Fruit fly (Drosophila melanogaster): ENCODE data around the gene CG2116.

DNA sequence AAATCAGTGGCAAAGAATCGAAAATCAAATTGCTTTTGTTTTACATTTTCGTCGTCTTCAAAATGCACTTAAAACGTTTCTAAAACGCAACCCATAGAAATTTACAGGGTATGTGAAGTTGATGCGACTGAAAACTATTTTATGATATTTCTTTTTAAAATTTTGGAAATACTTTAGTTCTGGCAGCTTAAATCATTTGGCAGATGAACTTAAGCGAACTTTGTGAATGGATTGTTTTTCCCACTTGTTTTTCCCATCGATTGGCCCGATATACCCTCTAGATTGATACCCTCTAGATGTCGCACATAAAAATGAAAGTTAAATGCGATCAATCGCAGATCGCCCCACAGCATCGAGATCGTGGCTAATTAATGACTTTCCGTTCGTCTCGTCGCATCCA is 3.5 kb upstream of the CG2116 start:
- TF ChIP-seq Ets98B (GFP tag; IDR thresholded peaks at IDR 0.05) (peak; percentile 30), rn (GFP tag; IDR thresholded peaks at IDR 0.05) (no peak), CG9948 (tag; optimal IDR thresholded peaks at IDR 0.05) (no peak), CG12605 (GFP tag; IDR thresholded peaks at IDR 0.05) (no peak), CG14655 (GFP tag; optimal IDR thresholded peaks at IDR 0.05) (no peak), CG34367 (tag; optimal IDR thresholded peaks at IDR 0.05) (no peak), CG8159 (tag; optimal IDR thresholded peaks at IDR 0.05) (no peak), gl (tag; optimal IDR thresholded peaks at IDR 0.05) (no peak), CG4496 (GFP tag; IDR thresholded peaks at IDR 0.05) (no peak), CG17806 (tag; optimal IDR thresholded peaks at IDR 0.05) (no peak), CG32121 (GFP tag; IDR thresholded peaks at IDR 0.05) (no peak), fd96Ca (GFP tag; IDR thresholded peaks at IDR 0.05) (peak; percentile 42; the same call in 1 of the 3 replicates), EcR (GFP tag; optimal IDR thresholded peaks at IDR 0.05) (no peak), D1 (tag; optimal IDR thresholded peaks at IDR 0.05) (no peak)
